Comparison of ENCODE assay signal across 4 fruit fly cellular contexts in genomic region chr3L:8721145-8721544, dm6.
TF ChIP-seq lines count a peak whose summit lies in the region.

CG32022 (minus strand) TSS chr3L:8721272.
CG6511 (plus strand) TSS chr3L:8721324.

TF ChIP-seq in whole organism, adult, 20 proteins besides CTCF, POLR2A, EP300 and RAD21 (continued from another document):
- TF ChIP-seq ovo (GFP tag; optimal IDR thresholded peaks at IDR 0.05; lab: Kevin White, UChicago) (no peak), pad (GFP tag; optimal IDR thresholded peaks at IDR 0.05; lab: Kevin White, UChicago) (peak; percentile 93)

TF ChIP-seq in whole organism, embryonic, 481 proteins besides CTCF, POLR2A, EP300 and RAD21 (continued from another document and continues in another):
- TF ChIP-seq btn (GFP tag; optimal IDR thresholded peaks at IDR 0.05; lab: Kevin White, UChicago) (peak; percentile 70), CG12155 (GFP tag; optimal IDR thresholded peaks at IDR 0.05; lab: Kevin White, UChicago) (peak; percentile 97), CG18476 (GFP tag; optimal IDR thresholded peaks at IDR 0.05; lab: Kevin White, UChicago) (peak; percentile 94), Blimp-1 (GFP tag; optimal IDR thresholded peaks at IDR 0.05; lab: Kevin White, UChicago) (peak; percentile 90), CG10654 (GFP tag; optimal IDR thresholded peaks at IDR 0.05; lab: Kevin White, UChicago) (peak; percentile 97), CG18764 (GFP tag; optimal IDR thresholded peaks at IDR 0.05; lab: Kevin White, UChicago) (peak; percentile 96), CG7745 (tag; optimal IDR thresholded peaks at IDR 0.05; lab: Kevin White, UChicago) (no peak), Vsx1 (GFP tag; optimal IDR thresholded peaks at IDR 0.05; lab: Kevin White, UChicago) (no peak), lab (GFP tag; optimal IDR thresholded peaks at IDR 0.05; lab: Kevin White, UChicago) (peak; percentile 98), mirr (GFP tag; optimal IDR thresholded peaks at IDR 0.05; lab: Kevin White, UChicago) (peak; percentile 94), hkb (optimal IDR thresholded peaks at IDR 0.05; lab: Kevin White, UChicago) (peak; percentile 48), hkb (GFP tag; IDR thresholded peaks at IDR 0.05; lab: Robert Waterston, UW) (peak; percentile 95), sr (GFP tag; IDR thresholded peaks at IDR 0.05; lab: Robert Waterston, UW) (peak; percentile 58; the same call in 1 of the 3 replicates), Spps (tag; optimal IDR thresholded peaks at IDR 0.05; lab: Kevin White, UChicago) (peak; percentile 81), Nf-YB (GFP tag; optimal IDR thresholded peaks at IDR 0.05; lab: Kevin White, UChicago) (peak; percentile 83), ranshi (GFP tag; IDR thresholded peaks at IDR 0.05; lab: Robert Waterston, UW) (peak; percentile 96), CG16863 (GFP tag; optimal IDR thresholded peaks at IDR 0.05; lab: Kevin White, UChicago) (peak; percentile 97), CG8388 (GFP tag; optimal IDR thresholded peaks at IDR 0.05; lab: Kevin White, UChicago) (peak; percentile 94), CG1603 (tag; optimal IDR thresholded peaks at IDR 0.05; lab: Kevin White, UChicago) (peak; percentile 89), mam (GFP tag; optimal IDR thresholded peaks at IDR 0.05; lab: Kevin White, UChicago) (peak; percentile 99), Deaf1 (tag; optimal IDR thresholded peaks at IDR 0.05; lab: Kevin White, UChicago) (no peak), insv (GFP tag; optimal IDR thresholded peaks at IDR 0.05; lab: Kevin White, UChicago) (peak; percentile 15 to 81), NC2β (GFP tag; optimal IDR thresholded peaks at IDR 0.05; lab: Kevin White, UChicago) (peak; percentile 95), B-H1 (GFP tag; IDR thresholded peaks at IDR 0.05; lab: Robert Waterston, UW) (peak; percentile 91), CG3163 (GFP tag; optimal IDR thresholded peaks at IDR 0.05; lab: Kevin White, UChicago) (peak; percentile 87), klu (GFP tag; IDR thresholded peaks at IDR 0.05; lab: Robert Waterston, UW) (peak; percentile 98), cwo (GFP tag; optimal IDR thresholded peaks at IDR 0.05; lab: Kevin White, UChicago) (peak; percentile 91), yki (optimal IDR thresholded peaks at IDR 0.05; lab: Kevin White, UChicago) (no peak), CG2129 (GFP tag; IDR thresholded peaks at IDR 0.05; lab: Robert Waterston, UW; ENCODE audit: partially characterized antibody) (no peak), wdn (GFP tag; IDR thresholded peaks at IDR 0.05; lab: Robert Waterston, UW) (peak; percentile 93), CG4820 (GFP tag; optimal IDR thresholded peaks at IDR 0.05; lab: Kevin White, UChicago) (peak; percentile 97), CG5953 (GFP tag; IDR thresholded peaks at IDR 0.05; lab: Robert Waterston, UW) (peak; percentile 86), sens (GFP tag; lab: Kevin White, UChicago) (peak; percentile 99), CG2712 (tag; optimal IDR thresholded peaks at IDR 0.05; lab: Kevin White, UChicago) (peak; percentile 97), pho (GFP tag; optimal IDR thresholded peaks at IDR 0.05; lab: Kevin White, UChicago) (peak; percentile 99), HLH4C (GFP tag; IDR thresholded peaks at IDR 0.05; lab: Robert Waterston, UW; ENCODE audit: partially characterized antibody) (no peak), CG1832 (GFP tag; optimal IDR thresholded peaks at IDR 0.05; lab: Kevin White, UChicago) (no peak), Meics (GFP tag; optimal IDR thresholded peaks at IDR 0.05; lab: Kevin White, UChicago) (peak; percentile 97), D (optimal IDR thresholded peaks at IDR 0.05; lab: Kevin White, UChicago) (no peak), D (GFP tag; optimal IDR thresholded peaks at IDR 0.05; lab: Kevin White, UChicago) (peak; percentile 94), MESR4 (GFP tag; optimal IDR thresholded peaks at IDR 0.05; lab: Kevin White, UChicago) (peak; percentile 38), zf30C (GFP tag; optimal IDR thresholded peaks at IDR 0.05; lab: Kevin White, UChicago) (peak; percentile 69), CG13624 (GFP tag; optimal IDR thresholded peaks at IDR 0.05; lab: Kevin White, UChicago) (peak; percentile 98)

TF ChIP-seq in whole organism, prepupa, 60 proteins besides CTCF, POLR2A, EP300 and RAD21 (continued from another document):
- TF ChIP-seq Blimp-1 (GFP tag; optimal IDR thresholded peaks at IDR 0.05; lab: Kevin White, UChicago) (peak; percentile 91), CG11294 (GFP tag; IDR thresholded peaks at IDR 0.05; lab: Robert Waterston, UW) (peak; percentile 96), CG8632 (GFP tag; optimal IDR thresholded peaks at IDR 0.05; lab: Kevin White, UChicago) (peak; percentile 97), Met (GFP tag; optimal IDR thresholded peaks at IDR 0.05; lab: Kevin White, UChicago) (peak; percentile 98), vri (GFP tag; optimal IDR thresholded peaks at IDR 0.05; lab: Kevin White, UChicago) (peak; percentile 93), CG6163 (GFP tag; IDR thresholded peaks at IDR 0.05; lab: Robert Waterston, UW) (peak; percentile 95), salr (GFP tag; optimal IDR thresholded peaks at IDR 0.05; lab: Kevin White, UChicago) (peak; percentile 96), fd85E (GFP tag; optimal IDR thresholded peaks at IDR 0.05; lab: Kevin White, UChicago) (peak; percentile 94), CG6808 (GFP tag; optimal IDR thresholded peaks at IDR 0.05; lab: Kevin White, UChicago) (peak; percentile 95), CG11902 (GFP tag; optimal IDR thresholded peaks at IDR 0.05; lab: Kevin White, UChicago) (peak; percentile 98), CG10631 (GFP tag; optimal IDR thresholded peaks at IDR 0.05; lab: Kevin White, UChicago) (peak; percentile 99), acj6 (GFP tag; optimal IDR thresholded peaks at IDR 0.05; lab: Kevin White, UChicago) (peak; percentile 99), CG4318 (GFP tag; optimal IDR thresholded peaks at IDR 0.05; lab: Kevin White, UChicago) (peak; percentile 99), CG8119 (GFP tag; IDR thresholded peaks at IDR 0.05; lab: Robert Waterston, UW) (peak; percentile 96), Lpt (GFP tag; optimal IDR thresholded peaks at IDR 0.05; lab: Kevin White, UChicago) (peak; percentile 95), dac (GFP tag; optimal IDR thresholded peaks at IDR 0.05; lab: Kevin White, UChicago) (peak; percentile 98), fkh (GFP tag; optimal IDR thresholded peaks at IDR 0.05; lab: Kevin White, UChicago) (no peak), Ets21C (GFP tag; optimal IDR thresholded peaks at IDR 0.05; lab: Kevin White, UChicago) (peak; percentile 98), CG16779 (tag; optimal IDR thresholded peaks at IDR 0.05; lab: Kevin White, UChicago) (peak; percentile 91), CG34406 (GFP tag; optimal IDR thresholded peaks at IDR 0.05; lab: Kevin White, UChicago) (peak; percentile 98), ss (GFP tag; optimal IDR thresholded peaks at IDR 0.05; lab: Kevin White, UChicago) (peak; percentile 88 to 95), CG6792 (GFP tag; optimal IDR thresholded peaks at IDR 0.05; lab: Kevin White, UChicago) (peak; percentile 97), CG6854 (GFP tag; optimal IDR thresholded peaks at IDR 0.05; lab: Kevin White, UChicago) (peak; percentile 96), fd59A (GFP tag; optimal IDR thresholded peaks at IDR 0.05; lab: Kevin White, UChicago) (peak; percentile 97), Sox15 (GFP tag; optimal IDR thresholded peaks at IDR 0.05; lab: Kevin White, UChicago) (peak; percentile 99), Gug (GFP tag; IDR thresholded peaks at IDR 0.05; lab: Robert Waterston, UW) (peak; percentile 96), Smox (GFP tag; optimal IDR thresholded peaks at IDR 0.05; lab: Kevin White, UChicago) (peak; percentile 97), dsx (GFP tag; optimal IDR thresholded peaks at IDR 0.05; lab: Kevin White, UChicago; ENCODE audit: poor library complexity, severe bottlenecking) (peak; percentile 95), CG3919 (GFP tag; optimal IDR thresholded peaks at IDR 0.05; lab: Kevin White, UChicago) (peak; percentile 97), svp (GFP tag; lab: Kevin White, UChicago) (peak; percentile 99), Ets96B (tag; optimal IDR thresholded peaks at IDR 0.05; lab: Kevin White, UChicago) (peak; percentile 97), achi (GFP tag; optimal IDR thresholded peaks at IDR 0.05; lab: Kevin White, UChicago) (peak; percentile 97), eg (GFP tag; IDR thresholded peaks at IDR 0.05; lab: Robert Waterston, UW) (peak; percentile 96), pdm3 (GFP tag; optimal IDR thresholded peaks at IDR 0.05; lab: Kevin White, UChicago) (peak; percentile 99), Hr39 (GFP tag; optimal IDR thresholded peaks at IDR 0.05; lab: Kevin White, UChicago) (peak; percentile 99), CG15336 (GFP tag; IDR thresholded peaks at IDR 0.05; lab: Robert Waterston, UW) (peak; percentile 95), Sox14 (GFP tag; optimal IDR thresholded peaks at IDR 0.05; lab: Kevin White, UChicago) (peak; percentile 99), lz (GFP tag; optimal IDR thresholded peaks at IDR 0.05; lab: Kevin White, UChicago) (peak; percentile 99), Eip75B (GFP tag; optimal IDR thresholded peaks at IDR 0.05; lab: Kevin White, UChicago) (peak; percentile 98), CG8319 (GFP tag; optimal IDR thresholded peaks at IDR 0.05; lab: Kevin White, UChicago) (peak; percentile 96), Eip93F (GFP tag; optimal IDR thresholded peaks at IDR 0.05; lab: Kevin White, UChicago) (peak; percentile 81)

TF ChIP-seq in whole organism, wandering third instar larva, 38 proteins besides CTCF, POLR2A, EP300 and RAD21 (continued from another document):
- TF ChIP-seq woc (GFP tag; optimal IDR thresholded peaks at IDR 0.05; lab: Kevin White, UChicago) = peak; percentile 95
- no peak for TF ChIP-seq Dfd (GFP tag; optimal IDR thresholded peaks at IDR 0.05; lab: Kevin White, UChicago)
- peak; percentile 99 for TF ChIP-seq HLH106 (tag; optimal IDR thresholded peaks at IDR 0.05; lab: Kevin White, UChicago)
- TF ChIP-seq CrebA (GFP tag; optimal IDR thresholded peaks at IDR 0.05; lab: Kevin White, UChicago; ENCODE audit: borderline replicate concordance) = peak; percentile 83
- TF ChIP-seq br (GFP tag; optimal IDR thresholded peaks at IDR 0.05; lab: Kevin White, UChicago) = peak; percentile 98
- peak; percentile 59 for TF ChIP-seq Myc (optimal IDR thresholded peaks at IDR 0.05; lab: Kevin White, UChicago)
- TF ChIP-seq Abd-B (GFP tag; optimal IDR thresholded peaks at IDR 0.05; lab: Kevin White, UChicago) = no peak
- peak; percentile 97 for TF ChIP-seq Jra (GFP tag; optimal IDR thresholded peaks at IDR 0.05; lab: Kevin White, UChicago)
- TF ChIP-seq rgr (GFP tag; optimal IDR thresholded peaks at IDR 0.05; lab: Kevin White, UChicago) = peak; percentile 98
- TF ChIP-seq foxo (GFP tag; optimal IDR thresholded peaks at IDR 0.05; lab: Kevin White, UChicago) = peak; percentile 79 to 99
- no peak for TF ChIP-seq dl (GFP tag; optimal IDR thresholded peaks at IDR 0.05; lab: Kevin White, UChicago; ENCODE audit: insufficient read depth in 1 of 2, partially characterized antibody in 2 of 2)
- TF ChIP-seq sv (GFP tag; optimal IDR thresholded peaks at IDR 0.05; lab: Kevin White, UChicago) = peak; percentile 97
